Fruit fly (Drosophila melanogaster) whole organism, pupa: Measurements from ENCODE around the gene CG9568.

Source experiments
- CG10348 ChIP-seq: fragments of 200-800 bp; sonication (Bioruptor generic); IDR thresholded peaks from 2 replicates; pipeline ENCODE4 v1.3.6; 2022; ENCODE audit warnings: missing biosample characterization, missing genetic modification characterization
- CG12605 ChIP-seq: fragments of 200-800 bp; sonication (Bioruptor generic); IDR thresholded peaks from 2 replicates; pipeline ENCODE4 v1.3.6; 2022; ENCODE audit warnings: missing biosample characterization, missing genetic modification characterization
- CG17806 ChIP-seq: fragments of 200-800 bp; sonication (Bioruptor generic); optimal IDR thresholded peaks from 2 replicates; lab custom pipeline; 2018; ENCODE audit warnings: missing biosample characterization, mild to moderate bottlenecking, missing genetic modification characterization, moderate library complexity
- CG8159 ChIP-seq: fragments of 200-800 bp; sonication (Bioruptor generic); optimal IDR thresholded peaks from 3 replicates; lab custom pipeline; 2018; ENCODE audit warnings: missing biosample characterization, mild to moderate bottlenecking, missing genetic modification characterization, moderate library complexity
- CG8301 ChIP-seq: fragments of 200-800 bp; sonication (Bioruptor generic); optimal IDR thresholded peaks from 2 replicates; lab custom pipeline; 2018; ENCODE audit warnings: missing biosample characterization, mild to moderate bottlenecking, missing genetic modification characterization
- CG9948 ChIP-seq: fragments of 200-800 bp; sonication (Bioruptor generic); optimal IDR thresholded peaks from 2 replicates; lab custom pipeline; 2018; ENCODE audit warnings: missing biosample characterization, mild to moderate bottlenecking, missing genetic modification characterization, moderate library complexity
- D1 ChIP-seq: fragments of 200-800 bp; sonication (Bioruptor generic); optimal IDR thresholded peaks from 2 replicates; lab custom pipeline; 2018; ENCODE audit warnings: missing biosample characterization, mild to moderate bottlenecking, missing genetic modification characterization, moderate library complexity
- gl ChIP-seq: fragments of 200-800 bp; sonication (Bioruptor generic); optimal IDR thresholded peaks from 2 replicates; lab custom pipeline; 2018; ENCODE audit warnings: missing biosample characterization, mild to moderate bottlenecking, missing genetic modification characterization
- rn ChIP-seq: fragments of 200-800 bp; sonication (Bioruptor generic); IDR thresholded peaks from 2 replicates; pipeline ENCODE4 v1.3.6; 2022; ENCODE audit warnings: missing biosample characterization, missing genetic modification characterization

- no peak for TF ChIP-seq gl (tag; lab: Kevin White, UChicago)
- TF ChIP-seq CG8301 = no peak
- TF ChIP-seq CG9948 = no peak
- no peak for TF ChIP-seq CG10348 (GFP tag; lab: Robert Waterston, UW)
- no peak for TF ChIP-seq D1 (tag; lab: Kevin White, UChicago)
- TF ChIP-seq CG12605 (GFP tag; lab: Robert Waterston, UW) = no peak
- TF ChIP-seq rn (GFP tag; lab: Robert Waterston, UW) = no peak
- no peak for TF ChIP-seq CG8159 (tag; lab: Kevin White, UChicago)
- no peak for TF ChIP-seq CG17806 (tag; lab: Kevin White, UChicago)
These were observed 16.5 kb upstream of the CG9568 start, which contains the start of gene CG17906 for dm6 chr2L:8993650-8994441.
